Worm (Caenorhabditis elegans): Measurements from ENCODE around the gene C06A1.7.

- TF ChIP-seq nhr-25 (tag; optimal IDR thresholded peaks at IDR 0.05), result no peak
- no peak for TF ChIP-seq snpc-4 (tag; optimal IDR thresholded peaks at IDR 0.05)
- no peak for TF ChIP-seq egl-27 (tag; optimal IDR thresholded peaks at IDR 0.05)
- TF ChIP-seq elt-3 (tag; optimal IDR thresholded peaks at IDR 0.05), result no peak
- no peak for TF ChIP-seq lsy-2 (tag; optimal IDR thresholded peaks at IDR 0.05)
- TF ChIP-seq ZK546.5 (tag; optimal IDR thresholded peaks at IDR 0.05), result no peak
- TF ChIP-seq mdl-1 (tag; optimal IDR thresholded peaks at IDR 0.05), result no peak
- TF ChIP-seq dmd-4 (tag; optimal IDR thresholded peaks at IDR 0.05), result no peak
- no peak for TF ChIP-seq nhr-11 (tag; optimal IDR thresholded peaks at IDR 0.05)
- TF ChIP-seq nhr-23 (tag; optimal IDR thresholded peaks at IDR 0.05), result no peak
- no peak for TF ChIP-seq nhr-77 (tag; optimal IDR thresholded peaks at IDR 0.05)
- TF ChIP-seq ztf-4 (tag; optimal IDR thresholded peaks at IDR 0.05), result no peak
These were observed 40.8 kb downstream of the C06A1.7 start, which contains the start of gene taf-13 for ce11 chrII:10605512-10605911.

Data from whole organism, L2 larva.